Fruit fly (Drosophila melanogaster) whole organism, embryonic: ENCODE data around the gene CG8301.

Experiments
- BEAF-32 ChIP-seq: fragments of 200-800 bp; sonication (Bioruptor generic); optimal IDR thresholded peaks from 3 replicates; lab custom pipeline; 2017; ENCODE audit warnings: missing biosample characterization, missing genetic modification characterization, mild to moderate bottlenecking, moderate library complexity, missing genetic modification reagents
- CG11085 ChIP-seq: fragments of 200-800 bp; sonication (Bioruptor generic); IDR thresholded peaks from 2 replicates; pipeline ENCODE4 v1.3.6; 2022; ENCODE audit warnings: missing biosample characterization, missing genetic modification characterization
- CG12155 ChIP-seq: fragments of 200-800 bp; sonication (Bioruptor generic); optimal IDR thresholded peaks from 3 replicates; lab custom pipeline; 2016; ENCODE audit warnings: missing biosample characterization, missing genetic modification characterization
- CG1233 ChIP-seq: fragments of 200-800 bp; sonication (Bioruptor generic); optimal IDR thresholded peaks from 4 replicates; lab custom pipeline; 2018; ENCODE audit warnings: missing biosample characterization, mild to moderate bottlenecking, missing genetic modification characterization
- CG12659 ChIP-seq: fragments of 200-800 bp; sonication (Bioruptor generic); optimal IDR thresholded peaks from 3 replicates; lab custom pipeline; 2017; ENCODE audit warnings: mild to moderate bottlenecking, missing biosample characterization, missing genetic modification reagents, missing genetic modification characterization
- CG15479 ChIP-seq: fragments of 200-800 bp; sonication (Bioruptor generic); optimal IDR thresholded peaks from 3 replicates; lab custom pipeline; 2019; ENCODE audit warnings: missing biosample characterization, mild to moderate bottlenecking, missing genetic modification characterization, moderate library complexity
- CG1647 ChIP-seq: fragments of 200-800 bp; sonication (Bioruptor generic); optimal IDR thresholded peaks from 3 replicates; lab custom pipeline; 2016; ENCODE audit warnings: missing biosample characterization, missing genetic modification characterization
- CG17802 ChIP-seq: fragments of 200-800 bp; sonication (Bioruptor generic); optimal IDR thresholded peaks from 2 replicates; lab custom pipeline; 2018; ENCODE audit warnings: missing biosample characterization, mild to moderate bottlenecking, missing genetic modification characterization, moderate library complexity
- CG4282 ChIP-seq: fragments of 200-800 bp; sonication (Bioruptor generic); optimal IDR thresholded peaks from 2 replicates; lab custom pipeline; 2016; ENCODE audit warnings: missing biosample characterization, missing genetic modification characterization
- CG4730 ChIP-seq: fragments of 200-800 bp; sonication (Bioruptor generic); IDR thresholded peaks from 2 replicates; pipeline ENCODE4 v1.3.6; 2022; ENCODE audit warnings: missing biosample characterization, missing genetic modification characterization
- CG5953 ChIP-seq: fragments of 200-800 bp; sonication (Bioruptor generic); IDR thresholded peaks from 2 replicates; pipeline ENCODE4 v1.3.6; 2022; ENCODE audit warnings: missing biosample characterization, missing genetic modification characterization
- CG7963 ChIP-seq: fragments of 200-800 bp; sonication (Bioruptor generic); IDR thresholded peaks from 3 replicates; pipeline ENCODE4 v1.3.6; 2022; ENCODE audit warnings: missing biosample characterization, missing genetic modification characterization; ENCODE audit not compliant: partially characterized antibody
- CG8359 ChIP-seq: fragments of 200-800 bp; sonication (Bioruptor generic); optimal IDR thresholded peaks from 2 replicates; lab custom pipeline; 2017; ENCODE audit warnings: missing biosample characterization, mild to moderate bottlenecking, missing genetic modification characterization, borderline replicate concordance
- CG9817 ChIP-seq: fragments of 200-800 bp; sonication (Bioruptor generic); optimal IDR thresholded peaks from 2 replicates; lab custom pipeline; 2018; ENCODE audit warnings: missing biosample characterization, mild to moderate bottlenecking, missing genetic modification characterization, moderate library complexity
- CHES-1-like ChIP-seq: fragments of 200-800 bp; sonication (Bioruptor generic); optimal IDR thresholded peaks from 2 replicates; lab custom pipeline; 2016; ENCODE audit warnings: missing biosample characterization, missing genetic modification characterization
- E2f2 ChIP-seq: fragments of 200-800 bp; sonication (Bioruptor generic); IDR thresholded peaks from 2 replicates; pipeline ENCODE4 v1.3.6; 2022; ENCODE audit warnings: missing biosample characterization, missing genetic modification characterization
- NC2α ChIP-seq: fragments of 200-800 bp; sonication (Bioruptor generic); optimal IDR thresholded peaks from 2 replicates; lab custom pipeline; 2016; ENCODE audit warnings: missing biosample characterization, missing genetic modification characterization
- Nf-YC ChIP-seq: fragments of 200-800 bp; optimal IDR thresholded peaks from 3 replicates; lab custom pipeline; 2019; ENCODE audit warnings: missing biosample characterization, mild to moderate bottlenecking, missing genetic modification characterization, moderate library complexity
- Ravus ChIP-seq: fragments of 200-800 bp; sonication (Bioruptor generic); IDR thresholded peaks from 2 replicates; pipeline ENCODE4 v1.3.6; 2022; ENCODE audit warnings: missing biosample characterization, missing genetic modification characterization
- Scr ChIP-seq: fragments of 200-800 bp; sonication (Bioruptor generic); IDR thresholded peaks from 2 replicates; pipeline ENCODE4 v1.3.6; 2022; ENCODE audit warnings: missing biosample characterization, missing genetic modification characterization; ENCODE audit not compliant: partially characterized antibody
- Spps ChIP-seq: fragments of 200-800 bp; sonication (Bioruptor generic); optimal IDR thresholded peaks from 2 replicates; lab custom pipeline; 2018; ENCODE audit warnings: missing biosample characterization, mild to moderate bottlenecking, missing genetic modification characterization
- Usf ChIP-seq: fragments of 200-800 bp; sonication (Bioruptor generic); optimal IDR thresholded peaks from 2 replicates; lab custom pipeline; 2017; ENCODE audit warnings: missing genotype, missing biosample characterization, missing genetic modification characterization
- amos ChIP-seq: fragments of 200-800 bp; sonication (Bioruptor generic); IDR thresholded peaks from 2 replicates; pipeline ENCODE4 v1.3.6; 2022; ENCODE audit warnings: missing biosample characterization, missing genetic modification characterization; ENCODE audit not compliant: partially characterized antibody
- ara ChIP-seq: fragments of 200-800 bp; sonication (Bioruptor generic); IDR thresholded peaks from 2 replicates; pipeline ENCODE4 v1.3.6; 2022; ENCODE audit warnings: missing biosample characterization, missing genetic modification characterization
- ash1 ChIP-seq: fragments of 200-800 bp; sonication (Bioruptor generic); optimal IDR thresholded peaks from 2 replicates; lab custom pipeline; 2018; ENCODE audit warnings: missing biosample characterization, mild to moderate bottlenecking, missing genetic modification characterization
- bsh ChIP-seq, 2 experiments: fragments of 200-800 bp; sonication (Bioruptor generic); optimal IDR thresholded peaks; 2 replicates each; lab custom pipeline; 2017 to 2018; ENCODE audit warnings: mild to moderate bottlenecking in 2 of 2, missing biosample characterization in 2 of 2, missing genetic modification characterization in 2 of 2, moderate library complexity in 1 of 2
- cwo ChIP-seq: fragments of 200-800 bp; sonication (Bioruptor generic); optimal IDR thresholded peaks from 3 replicates; lab custom pipeline; 2017; ENCODE audit warnings: missing biosample characterization, missing genetic modification characterization, mild to moderate bottlenecking, moderate library complexity, missing genetic modification reagents
- emc ChIP-seq: fragments of 200-800 bp; sonication (Bioruptor generic); optimal IDR thresholded peaks from 2 replicates; lab custom pipeline; 2016; ENCODE audit warnings: missing biosample characterization, missing genetic modification characterization
- esg ChIP-seq: fragments of 200-800 bp; sonication (Bioruptor generic); conservative IDR thresholded peaks from 2 replicates; pipeline ENCODE4 v1.3.6; 2022; ENCODE audit warnings: missing biosample characterization, missing genetic modification characterization
- eve ChIP-seq, 2 experiments: fragments of >200 bp; optimal IDR thresholded peaks; 2 replicates each; lab custom pipeline; 2017; ENCODE audit warnings: missing biosample characterization in 2 of 2, missing genetic modification characterization in 2 of 2
- fd96Cb ChIP-seq: fragments of 200-800 bp; sonication (Bioruptor generic); optimal IDR thresholded peaks from 2 replicates; lab custom pipeline; 2018; ENCODE audit warnings: missing biosample characterization, mild to moderate bottlenecking, missing genetic modification characterization, moderate library complexity
- gcm ChIP-seq: fragments of 200-800 bp; sonication (Bioruptor generic); optimal IDR thresholded peaks from 2 replicates; lab custom pipeline; 2019; ENCODE audit warnings: missing biosample characterization, mild to moderate bottlenecking, missing genetic modification characterization, moderate library complexity
- hb ChIP-seq: fragments of 200-800 bp; sonication (Bioruptor generic); IDR thresholded peaks from 3 replicates; pipeline ENCODE4 v1.3.6; 2022; ENCODE audit warnings: missing biosample characterization, missing genetic modification characterization; ENCODE audit not compliant: partially characterized antibody
- jumu ChIP-seq: fragments of 200-800 bp; sonication (Bioruptor generic); optimal IDR thresholded peaks from 3 replicates; lab custom pipeline; 2016; ENCODE audit warnings: missing biosample characterization, missing genetic modification characterization
- lilli ChIP-seq: fragments of 200-800 bp; sonication (Bioruptor generic); optimal IDR thresholded peaks from 3 replicates; lab custom pipeline; 2016; ENCODE audit warnings: missing biosample characterization, missing genetic modification characterization
- mld ChIP-seq: fragments of 200-800 bp; sonication (Bioruptor generic); IDR thresholded peaks from 3 replicates; pipeline ENCODE4 v1.3.6; 2022; ENCODE audit warnings: missing biosample characterization, missing genetic modification characterization; ENCODE audit not compliant: partially characterized antibody
- onecut ChIP-seq: fragments of 200-800 bp; sonication (Bioruptor generic); IDR thresholded peaks from 2 replicates; pipeline ENCODE4 v1.3.6; 2022; ENCODE audit warnings: missing biosample characterization, missing genetic modification characterization
- pan ChIP-seq, 4 experiments: fragments of >200 bp in 3 of 4; fragments of 200-800 bp in 1 of 4; sonication (Bioruptor generic) in 1 of 4; optimal IDR thresholded peaks in 3 of 4; IDR thresholded peaks in 1 of 4; 2 replicates each; pipeline versions ENCODE4 v1.3.6 to Lab custom; 2017 to 2022; ENCODE audit warnings: missing biosample characterization in 2 of 4, missing genetic modification characterization in 2 of 4, mixed read lengths in 1 of 4
- peb ChIP-seq: fragments of 200-800 bp; sonication (Bioruptor generic); IDR thresholded peaks from 2 replicates; pipeline ENCODE4 v1.3.6; 2022; ENCODE audit warnings: missing biosample characterization, missing genetic modification characterization
- prd ChIP-seq, 3 experiments: fragments of >200 bp in 2 of 3; fragments of 200-800 bp in 1 of 3; sonication (Bioruptor generic) in 1 of 3; optimal IDR thresholded peaks in 2 of 3; IDR thresholded peaks in 1 of 3; 2 replicates in 2 of 3; 3 replicates in 1 of 3; pipeline versions ENCODE4 v1.3.6 to Lab custom; 2017 to 2022; ENCODE audit warnings: missing biosample characterization in 1 of 3, missing genetic modification characterization in 1 of 3
- run ChIP-seq: fragments of 200-800 bp; sonication (Bioruptor generic); optimal IDR thresholded peaks from 3 replicates; lab custom pipeline; 2018; ENCODE audit warnings: missing biosample characterization, mild to moderate bottlenecking, missing genetic modification characterization
- sc ChIP-seq, 3 experiments: fragments of >200 bp in 2 of 3; fragments of 200-800 bp in 1 of 3; sonication (Bioruptor generic) in 1 of 3; optimal IDR thresholded peaks; 2 replicates in 2 of 3; 3 replicates in 1 of 3; lab custom pipeline; 2017; ENCODE audit warnings: mild to moderate bottlenecking in 1 of 3, missing biosample characterization in 1 of 3, missing genetic modification characterization in 1 of 3, missing genetic modification reagents in 1 of 3
- shn ChIP-seq: fragments of 200-800 bp; sonication (Bioruptor generic); optimal IDR thresholded peaks from 3 replicates; lab custom pipeline; 2016; ENCODE audit warnings: missing biosample characterization, missing genetic modification characterization
- slbo ChIP-seq: fragments of 200-800 bp; sonication (Bioruptor generic); IDR thresholded peaks from 2 replicates; pipeline ENCODE4 v1.3.6; 2022; ENCODE audit warnings: missing biosample characterization, missing genetic modification characterization
- tll ChIP-seq, 2 experiments: fragments of 200-800 bp in 1 of 2; fragments of >200 bp in 1 of 2; sonication (Bioruptor generic) in 1 of 2; optimal IDR thresholded peaks; 2 replicates each; lab custom pipeline; 2017 to 2019; ENCODE audit warnings: missing biosample characterization in 2 of 2, missing genetic modification characterization in 2 of 2, mild to moderate bottlenecking in 1 of 2, moderate library complexity in 1 of 2
- tna ChIP-seq: fragments of 200-800 bp; sonication (Bioruptor generic); IDR thresholded peaks from 2 replicates; pipeline ENCODE4 v1.3.6; 2022; ENCODE audit warnings: missing biosample characterization, missing genetic modification characterization; ENCODE audit not compliant: partially characterized antibody
- twi ChIP-seq: fragments of 200-800 bp; optimal IDR thresholded peaks from 2 replicates; lab custom pipeline; 2019; ENCODE audit warnings: missing biosample characterization, mild to moderate bottlenecking, missing genetic modification characterization, moderate library complexity
- unpg ChIP-seq: fragments of 200-800 bp; sonication (Bioruptor generic); optimal IDR thresholded peaks from 3 replicates; lab custom pipeline; 2018; ENCODE audit warnings: missing biosample characterization, mild to moderate bottlenecking, missing genetic modification characterization, moderate library complexity

The CG8301 gene

dm6 chr3R:9618331-9618730 is 37.2 kb downstream of the CG8301 start (continued):
- TF ChIP-seq sc (optimal IDR thresholded peaks at IDR 0.05; lab: Kevin White, UChicago) (no peak), sc (GFP tag; optimal IDR thresholded peaks at IDR 0.05; lab: Kevin White, UChicago) (peak; percentile 32), CG8359 (GFP tag; lab: Kevin White, UChicago) (peak; percentile 50), tll (GFP tag; optimal IDR thresholded peaks at IDR 0.05; lab: Kevin White, UChicago) (no peak), CG12155 (peak; percentile 43), CG5953 (GFP tag; lab: Robert Waterston, UW) (peak; percentile 79), unpg (peak; percentile 76), run (tag; lab: Kevin White, UChicago) (peak; percentile 42), ara (GFP tag; lab: Robert Waterston, UW) (peak; percentile 79), BEAF-32 (GFP tag; lab: Kevin White, UChicago) (no peak), CG9817 (tag; lab: Kevin White, UChicago) (peak; percentile 63), pan (optimal IDR thresholded peaks at IDR 0.05; lab: Kevin White, UChicago) (no peak), pan (GFP tag; optimal IDR thresholded peaks at IDR 0.05 in 1 of 2, IDR thresholded peaks at IDR 0.05 in 1 of 2) (peak in 1 of 2 experiments; percentile 86), CG11085 (GFP tag; lab: Robert Waterston, UW) (peak; percentile 54), onecut (GFP tag; lab: Robert Waterston, UW) (peak; percentile 68), hb (GFP tag; lab: Robert Waterston, UW) (no peak), eve (GFP tag; optimal IDR thresholded peaks at IDR 0.05; lab: Kevin White, UChicago) (no peak), CG15479 (GFP tag; lab: Kevin White, UChicago) (no peak), ash1 (GFP tag; lab: Kevin White, UChicago) (no peak), Nf-YC (tag; lab: Kevin White, UChicago) (peak; percentile 16), E2f2 (GFP tag; lab: Robert Waterston, UW) (peak; percentile 46; the same call in 1 of the 2 replicates), prd (optimal IDR thresholded peaks at IDR 0.05; lab: Kevin White, UChicago) (no peak), prd (GFP tag; IDR thresholded peaks at IDR 0.05; lab: Robert Waterston, UW) (peak; percentile 91), CG1647 (GFP tag; lab: Kevin White, UChicago) (peak; percentile 62), slbo (peak; percentile 80), CHES-1-like (GFP tag; lab: Kevin White, UChicago) (no peak), fd96Cb (peak; percentile 79), CG4282 (GFP tag; lab: Kevin White, UChicago) (no peak), shn (GFP tag; lab: Kevin White, UChicago) (peak; percentile 46), NC2α (peak; percentile 36), peb (GFP tag; lab: Robert Waterston, UW) (peak; percentile 71), lilli (peak; percentile 73), Ravus (GFP tag; lab: Robert Waterston, UW) (no peak), CG4730 (GFP tag; lab: Robert Waterston, UW) (peak; percentile 77), CG7963 (no peak), CG17802 (tag; lab: Kevin White, UChicago) (peak; percentile 42), Spps (tag; lab: Kevin White, UChicago) (peak; percentile 18), CG1233 (GFP tag; lab: Kevin White, UChicago) (peak; percentile 66), twi (peak; percentile 17), mld (no peak), cwo (GFP tag; lab: Kevin White, UChicago) (peak; percentile 34), Usf (GFP tag; lab: Kevin White, UChicago) (peak; percentile 9), gcm (GFP tag; lab: Kevin White, UChicago) (peak; percentile 42), esg (GFP tag; lab: Robert Waterston, UW) (peak; percentile 80), tna (GFP tag; lab: Robert Waterston, UW) (no peak), emc (peak; percentile 29), bsh (GFP tag; optimal IDR thresholded peaks at IDR 0.05; lab: Kevin White, UChicago) (peak in 1 of 2 experiments; percentile 87), amos (GFP tag; lab: Robert Waterston, UW) (no peak), Scr (GFP tag; lab: Robert Waterston, UW) (no peak), CG12659 (GFP tag; lab: Kevin White, UChicago) (peak; percentile 61), jumu (GFP tag; lab: Kevin White, UChicago) (peak; percentile 68)
